Worm (Caenorhabditis elegans): ENCODE results near the gene gop-3.

DNA sequence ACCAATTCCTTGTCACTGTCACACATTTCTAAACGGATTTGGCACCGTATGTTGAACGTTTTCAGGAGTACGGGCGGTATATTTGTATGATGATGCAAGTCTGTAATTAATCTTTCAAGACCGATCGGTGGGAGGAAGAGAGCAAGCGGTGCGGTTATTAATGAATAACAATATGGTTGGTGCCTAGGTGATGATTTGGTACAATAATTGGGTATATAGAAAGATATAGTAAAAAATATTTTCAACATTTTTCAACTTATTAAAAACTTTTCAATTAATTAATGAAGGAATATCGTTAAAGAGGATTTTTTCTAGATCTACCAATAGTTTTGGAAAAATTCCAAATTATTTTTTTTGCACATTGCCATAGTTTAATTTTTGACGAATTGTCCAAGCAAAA lies 16.0 kb upstream of the gop-3 start, which contains the start of gene cnd-1:
- TF ChIP-seq him-1 (tag; optimal IDR thresholded peaks at IDR 0.05): no peak
- no peak for TF ChIP-seq W03F9.2 (tag; optimal IDR thresholded peaks at IDR 0.05)
- no peak for TF ChIP-seq dao-5 (tag; optimal IDR thresholded peaks at IDR 0.05)
